Fruit fly (Drosophila melanogaster) whole organism, embryonic: Measurements from ENCODE around the gene CG44090.

Source experiments
- Asciz ChIP-seq: fragments of 200-800 bp; sonication (Bioruptor generic); optimal IDR thresholded peaks from 2 replicates; lab custom pipeline; 2017; ENCODE audit warnings: missing biosample characterization, mild to moderate bottlenecking, missing genetic modification characterization, missing genetic modification reagents
- CG11696 ChIP-seq: fragments of 200-800 bp; sonication (Bioruptor generic); IDR thresholded peaks from 2 replicates; pipeline ENCODE4 v1.3.6; 2022; ENCODE audit warnings: missing biosample characterization, missing genetic modification characterization
- CG12104 ChIP-seq: fragments of 200-800 bp; sonication (Bioruptor generic); optimal IDR thresholded peaks from 3 replicates; lab custom pipeline; 2016; ENCODE audit warnings: missing biosample characterization, missing genetic modification characterization
- CG12769 ChIP-seq: fragments of 200-800 bp; sonication (Bioruptor generic); optimal IDR thresholded peaks from 2 replicates; lab custom pipeline; 2019; ENCODE audit warnings: missing biosample characterization, mild to moderate bottlenecking, missing genetic modification characterization, moderate library complexity
- CG13287 ChIP-seq: fragments of 200-800 bp; sonication (Bioruptor generic); IDR thresholded peaks from 2 replicates; pipeline ENCODE4 v1.3.6; 2022; ENCODE audit warnings: missing biosample characterization, missing genetic modification characterization; ENCODE audit not compliant: partially characterized antibody
- CG15269 ChIP-seq: fragments of 200-800 bp; sonication (Bioruptor generic); optimal IDR thresholded peaks from 2 replicates; lab custom pipeline; 2018; ENCODE audit warnings: missing biosample characterization, mild to moderate bottlenecking, missing genetic modification characterization, moderate library complexity
- CG1647 ChIP-seq: fragments of 200-800 bp; sonication (Bioruptor generic); optimal IDR thresholded peaks from 3 replicates; lab custom pipeline; 2016; ENCODE audit warnings: missing biosample characterization, missing genetic modification characterization
- CG17186 ChIP-seq: fragments of 200-800 bp; sonication (Bioruptor generic); optimal IDR thresholded peaks from 3 replicates; lab custom pipeline; 2017; ENCODE audit warnings: missing biosample characterization, missing genetic modification reagents, missing genetic modification characterization
- CG17385 ChIP-seq: fragments of 200-800 bp; sonication (Bioruptor generic); optimal IDR thresholded peaks from 3 replicates; lab custom pipeline; 2018; ENCODE audit warnings: missing biosample characterization, mild to moderate bottlenecking, missing genetic modification characterization
- CG17802 ChIP-seq: fragments of 200-800 bp; sonication (Bioruptor generic); optimal IDR thresholded peaks from 2 replicates; lab custom pipeline; 2018; ENCODE audit warnings: missing biosample characterization, mild to moderate bottlenecking, missing genetic modification characterization, moderate library complexity
- CG1792 ChIP-seq: fragments of 200-800 bp; sonication (Bioruptor generic); optimal IDR thresholded peaks from 2 replicates; lab custom pipeline; 2016; ENCODE audit warnings: missing biosample characterization, missing genetic modification characterization
- CG2202 ChIP-seq: fragments of 200-800 bp; sonication (Bioruptor generic); optimal IDR thresholded peaks from 2 replicates; lab custom pipeline; 2018; ENCODE audit warnings: missing biosample characterization, mild to moderate bottlenecking, missing genetic modification characterization
- CG2712 ChIP-seq: fragments of 200-800 bp; optimal IDR thresholded peaks from 3 replicates; lab custom pipeline; 2019; ENCODE audit warnings: missing biosample characterization, mild to moderate bottlenecking, missing genetic modification characterization, moderate library complexity
- CG30020 ChIP-seq: fragments of 200-800 bp; optimal IDR thresholded peaks from 2 replicates; lab custom pipeline; 2019; ENCODE audit warnings: missing biosample characterization, mild to moderate bottlenecking, missing genetic modification characterization, moderate library complexity
- CG31441 ChIP-seq: fragments of 200-800 bp; sonication (Bioruptor generic); IDR thresholded peaks from 2 replicates; pipeline ENCODE4 v1.3.6; 2022; ENCODE audit warnings: missing biosample characterization, missing genetic modification characterization
- CG33213 ChIP-seq: fragments of 200-800 bp; sonication (Bioruptor generic); optimal IDR thresholded peaks from 3 replicates; lab custom pipeline; 2016; ENCODE audit warnings: missing biosample characterization, missing genetic modification characterization
- CG3847 ChIP-seq: fragments of 200-800 bp; sonication (Bioruptor generic); IDR thresholded peaks from 2 replicates; pipeline ENCODE4 v1.3.6; 2022; ENCODE audit warnings: missing biosample characterization, missing genetic modification characterization
- CG6791 ChIP-seq: fragments of 200-800 bp; sonication (Bioruptor generic); IDR thresholded peaks from 3 replicates; pipeline ENCODE4 v1.3.6; 2022; ENCODE audit warnings: missing biosample characterization, missing genetic modification characterization; ENCODE audit not compliant: partially characterized antibody
- CG8281 ChIP-seq: fragments of 200-800 bp; sonication (Bioruptor generic); optimal IDR thresholded peaks from 2 replicates; lab custom pipeline; 2018; ENCODE audit warnings: missing biosample characterization, mild to moderate bottlenecking, missing genetic modification characterization, moderate library complexity
- CG8924 ChIP-seq: fragments of 200-800 bp; optimal IDR thresholded peaks from 3 replicates; lab custom pipeline; 2019; ENCODE audit warnings: missing biosample characterization, mild to moderate bottlenecking, missing genetic modification characterization, moderate library complexity
- CkIIα-i1 ChIP-seq: fragments of 200-800 bp; sonication (Bioruptor generic); IDR thresholded peaks from 2 replicates; pipeline ENCODE4 v1.3.6; 2022; ENCODE audit warnings: missing biosample characterization, missing genetic modification characterization
- Eip74EF ChIP-seq, 2 experiments: fragments of 200-800 bp in 1 of 2; fragments of >200 bp in 1 of 2; sonication (Bioruptor generic) in 1 of 2; optimal IDR thresholded peaks; 2 replicates each; lab custom pipeline; 2017 to 2019; ENCODE audit warnings: missing biosample characterization in 2 of 2, missing genetic modification characterization in 2 of 2, mild to moderate bottlenecking in 1 of 2, moderate library complexity in 1 of 2
- H15 ChIP-seq: fragments of 200-800 bp; sonication (Bioruptor generic); IDR thresholded peaks from 3 replicates; pipeline ENCODE4 v1.3.6; 2022; ENCODE audit warnings: missing biosample characterization, missing genetic modification characterization
- Hr51 ChIP-seq, 2 experiments: fragments of 200-800 bp; sonication (Bioruptor generic); optimal IDR thresholded peaks; 2 replicates in 1 of 2; 3 replicates in 1 of 2; lab custom pipeline; 2016 to 2018; ENCODE audit warnings: missing biosample characterization in 2 of 2, missing genetic modification characterization in 2 of 2, mild to moderate bottlenecking in 1 of 2, moderate library complexity in 1 of 2
- MTF-1 ChIP-seq: fragments of 200-800 bp; sonication (Bioruptor generic); optimal IDR thresholded peaks from 2 replicates; lab custom pipeline; 2018; ENCODE audit warnings: missing biosample characterization, mild to moderate bottlenecking, missing genetic modification characterization, borderline replicate concordance
- Meics ChIP-seq: fragments of 200-800 bp; sonication (Bioruptor generic); optimal IDR thresholded peaks from 2 replicates; lab custom pipeline; 2017; ENCODE audit warnings: missing biosample characterization, mild to moderate bottlenecking, missing genetic modification characterization
- NFAT ChIP-seq: fragments of 200-800 bp; sonication (Bioruptor generic); IDR thresholded peaks from 2 replicates; pipeline ENCODE4 v1.3.6; 2022; ENCODE audit warnings: missing biosample characterization, missing genetic modification characterization
- Nf-YB ChIP-seq: fragments of 200-800 bp; sonication (Bioruptor generic); optimal IDR thresholded peaks from 3 replicates; lab custom pipeline; 2019; ENCODE audit warnings: missing biosample characterization, mild to moderate bottlenecking, missing genetic modification characterization, moderate library complexity
- Rx ChIP-seq: fragments of 200-800 bp; sonication (Bioruptor generic); IDR thresholded peaks from 2 replicates; pipeline ENCODE4 v1.3.6; 2022; ENCODE audit warnings: missing biosample characterization, missing genetic modification characterization
- ash1 ChIP-seq: fragments of 200-800 bp; sonication (Bioruptor generic); optimal IDR thresholded peaks from 2 replicates; lab custom pipeline; 2018; ENCODE audit warnings: missing biosample characterization, mild to moderate bottlenecking, missing genetic modification characterization
- bigmax ChIP-seq: fragments of 200-800 bp; sonication (Bioruptor generic); optimal IDR thresholded peaks from 2 replicates; lab custom pipeline; 2018; ENCODE audit warnings: missing biosample characterization, mild to moderate bottlenecking, missing genetic modification characterization
- cad ChIP-seq: fragments of >200 bp; optimal IDR thresholded peaks from 2 replicates; lab custom pipeline; 2017; ENCODE audit warnings: missing biosample characterization, missing genetic modification characterization
- fd3F ChIP-seq: fragments of 200-800 bp; sonication (Bioruptor generic); optimal IDR thresholded peaks from 2 replicates; lab custom pipeline; 2018; ENCODE audit warnings: missing biosample characterization, mild to moderate bottlenecking, missing genetic modification characterization, moderate library complexity
- fu2 ChIP-seq: fragments of 200-800 bp; sonication (Bioruptor generic); optimal IDR thresholded peaks from 2 replicates; lab custom pipeline; 2016; ENCODE audit warnings: missing biosample characterization, missing genetic modification characterization
- h ChIP-seq: fragments of >200 bp; optimal IDR thresholded peaks from 2 replicates; lab custom pipeline; 2017
- hkb ChIP-seq, 2 experiments: fragments of 200-800 bp in 1 of 2; fragments of >200 bp in 1 of 2; sonication (Bioruptor generic) in 1 of 2; IDR thresholded peaks in 1 of 2; optimal IDR thresholded peaks in 1 of 2; 2 replicates each; pipeline versions ENCODE4 v1.3.6 to Lab custom; 2017 to 2022; ENCODE audit warnings: missing biosample characterization in 1 of 2, missing genetic modification characterization in 1 of 2
- insv ChIP-seq, 2 experiments: fragments of 200-800 bp; sonication (Bioruptor generic); optimal IDR thresholded peaks; 3 replicates each; lab custom pipeline; 2016 to 2018; ENCODE audit warnings: missing biosample characterization in 2 of 2, missing genetic modification characterization in 2 of 2
- jigr1 ChIP-seq: fragments of 200-800 bp; sonication (Bioruptor generic); IDR thresholded peaks from 3 replicates; pipeline ENCODE4 v1.3.6; 2022; ENCODE audit warnings: missing biosample characterization, missing genetic modification characterization
- kni ChIP-seq: fragments of 200-800 bp; sonication (Bioruptor generic); optimal IDR thresholded peaks from 3 replicates; lab custom pipeline; 2017; ENCODE audit warnings: mild to moderate bottlenecking, missing biosample characterization, missing genetic modification reagents, missing genetic modification characterization
- lmd ChIP-seq: fragments of 200-800 bp; sonication (Bioruptor generic); IDR thresholded peaks from 2 replicates; pipeline ENCODE4 v1.3.6; 2022; ENCODE audit warnings: missing biosample characterization, missing genetic modification characterization
- pita ChIP-seq: fragments of 200-800 bp; sonication (Bioruptor generic); optimal IDR thresholded peaks from 2 replicates; lab custom pipeline; 2017; ENCODE audit warnings: missing biosample characterization, mild to moderate bottlenecking, missing genetic modification characterization
- psq ChIP-seq: fragments of 200-800 bp; sonication (Bioruptor generic); optimal IDR thresholded peaks from 2 replicates; lab custom pipeline; 2017; ENCODE audit warnings: missing biosample characterization, missing genetic modification characterization
- ro ChIP-seq: fragments of 200-800 bp; sonication (Bioruptor generic); IDR thresholded peaks from 2 replicates; pipeline ENCODE4 v1.3.6; 2022; ENCODE audit warnings: missing biosample characterization, missing genetic modification characterization
- salm ChIP-seq: fragments of 200-800 bp; sonication (Bioruptor generic); optimal IDR thresholded peaks from 2 replicates; lab custom pipeline; 2018; ENCODE audit warnings: missing biosample characterization, mild to moderate bottlenecking, missing genetic modification characterization
- tgo ChIP-seq: fragments of 200-800 bp; sonication (Bioruptor generic); IDR thresholded peaks from 3 replicates; pipeline ENCODE4 v1.3.6; 2022; ENCODE audit warnings: missing biosample characterization, missing genetic modification characterization
- tna ChIP-seq: fragments of 200-800 bp; sonication (Bioruptor generic); IDR thresholded peaks from 2 replicates; pipeline ENCODE4 v1.3.6; 2022; ENCODE audit warnings: missing biosample characterization, missing genetic modification characterization; ENCODE audit not compliant: partially characterized antibody
- twi ChIP-seq: fragments of 200-800 bp; optimal IDR thresholded peaks from 2 replicates; lab custom pipeline; 2019; ENCODE audit warnings: missing biosample characterization, mild to moderate bottlenecking, missing genetic modification characterization, moderate library complexity
- unc-4 ChIP-seq: fragments of 200-800 bp; sonication (Bioruptor generic); IDR thresholded peaks from 2 replicates; pipeline ENCODE4 v1.3.6; 2022; ENCODE audit warnings: missing biosample characterization, missing genetic modification characterization; ENCODE audit not compliant: partially characterized antibody
- zen ChIP-seq: fragments of 200-800 bp; sonication (Bioruptor generic); optimal IDR thresholded peaks from 3 replicates; lab custom pipeline; 2018; ENCODE audit warnings: missing biosample characterization, mild to moderate bottlenecking, missing genetic modification characterization, moderate library complexity

Gene CG44090

dm6 chr3R:17386168-17386819 is 47.9 kb downstream of the CG44090 start (continued):
- TF ChIP-seq CG30020 (tag; lab: Kevin White, UChicago) (no peak), CG17186 (GFP tag; lab: Kevin White, UChicago) (peak; percentile 22), lmd (GFP tag; lab: Robert Waterston, UW) (peak; percentile 69), CG8924 (tag; lab: Kevin White, UChicago) (peak; percentile 62), H15 (GFP tag; lab: Robert Waterston, UW) (peak; percentile 76), CG3847 (peak; percentile 14; the same call in 1 of the 2 replicates), fu2 (no peak), CG12769 (peak; percentile 74), psq (GFP tag; lab: Kevin White, UChicago) (no peak), CG6791 (GFP tag; lab: Robert Waterston, UW) (no peak), CG1647 (GFP tag; lab: Kevin White, UChicago) (peak; percentile 23), fd3F (GFP tag; lab: Kevin White, UChicago) (peak; percentile 11), CG15269 (peak; percentile 64), Rx (GFP tag; lab: Robert Waterston, UW) (peak; percentile 58), bigmax (no peak), CG12104 (GFP tag; lab: Kevin White, UChicago) (peak; percentile 29), CG11696 (GFP tag; lab: Robert Waterston, UW) (no peak), pita (GFP tag; lab: Kevin White, UChicago) (no peak), salm (tag; lab: Kevin White, UChicago) (peak; percentile 61), CG33213 (GFP tag; lab: Kevin White, UChicago) (no peak), twi (tag; lab: Kevin White, UChicago) (peak; percentile 35), Eip74EF (GFP tag; optimal IDR thresholded peaks at IDR 0.05; lab: Kevin White, UChicago) (peak in 1 of 2 experiments; percentile 44), Meics (peak; percentile 52), CG13287 (no peak), NFAT (GFP tag; lab: Robert Waterston, UW) (no peak), cad (GFP tag; lab: Kevin White, UChicago) (no peak), MTF-1 (GFP tag; lab: Kevin White, UChicago) (peak; percentile 43), kni (peak; percentile 11), Nf-YB (GFP tag; lab: Kevin White, UChicago) (peak; percentile 34), Hr51 (GFP tag; optimal IDR thresholded peaks at IDR 0.05; lab: Kevin White, UChicago) (peak in 1 of 2 experiments; percentile 72), CG2202 (tag; lab: Kevin White, UChicago) (peak; percentile 20), CG1792 (GFP tag; lab: Kevin White, UChicago) (peak; percentile 20), h (lab: Kevin White, UChicago) (no peak), CG17802 (tag; lab: Kevin White, UChicago) (peak; percentile 51), zen (tag; lab: Kevin White, UChicago) (peak; percentile 35), tna (GFP tag; lab: Robert Waterston, UW) (no peak), jigr1 (GFP tag; lab: Robert Waterston, UW) (no peak), tgo (peak; percentile 68), CG8281 (tag; lab: Kevin White, UChicago) (peak; percentile 51), insv (GFP tag; optimal IDR thresholded peaks at IDR 0.05; lab: Kevin White, UChicago) (no peak), unc-4 (GFP tag; lab: Robert Waterston, UW) (no peak), CG31441 (peak; percentile 65), hkb (optimal IDR thresholded peaks at IDR 0.05; lab: Kevin White, UChicago) (no peak), hkb (GFP tag; IDR thresholded peaks at IDR 0.05; lab: Robert Waterston, UW) (peak; percentile 86), ash1 (GFP tag; lab: Kevin White, UChicago) (no peak), CG17385 (peak; percentile 64), ro (GFP tag; lab: Robert Waterston, UW) (no peak), CkIIα-i1 (no peak), Asciz (GFP tag; lab: Kevin White, UChicago) (peak; percentile 76), CG2712 (tag; lab: Kevin White, UChicago) (peak; percentile 82)
